Worm (Caenorhabditis elegans): ENCODE measurements around the gene F36H9.2.
A peak's percentile ranks its signal among the peaks of the same experiment; 100 is the strongest.

The F36H9.2 gene

ce11 chrV:1756856-1757255, 31.4 kb upstream of the F36H9.2 start, which contains the start of gene clec-204:
TSS of gene clec-204 (plus strand) at chrV:1757156.
- no peak for TF ChIP-seq hlh-1 (tag; optimal IDR thresholded peaks at IDR 0.05)
- TF ChIP-seq pha-4 (tag; optimal IDR thresholded peaks at IDR 0.05): no peak
- TF ChIP-seq drap-1 (GFP tag; optimal IDR thresholded peaks at IDR 0.05): no peak
- no peak for TF ChIP-seq mab-5 (tag; optimal IDR thresholded peaks at IDR 0.05)
- no peak for TF ChIP-seq ceh-43 (GFP tag; optimal IDR thresholded peaks at IDR 0.05)
- no peak for TF ChIP-seq bed-3 (GFP tag; optimal IDR thresholded peaks at IDR 0.05)
- no peak for TF ChIP-seq unc-62 (GFP tag; optimal IDR thresholded peaks at IDR 0.05)
- TF ChIP-seq cnd-1 (tag; optimal IDR thresholded peaks at IDR 0.05): no peak
- TF ChIP-seq tbx-8 (GFP tag; optimal IDR thresholded peaks at IDR 0.05): no peak
- TF ChIP-seq lin-13 (tag; optimal IDR thresholded peaks at IDR 0.05): no peak
- no peak for TF ChIP-seq snpc-4 (tag; optimal IDR thresholded peaks at IDR 0.05)

DNA sequence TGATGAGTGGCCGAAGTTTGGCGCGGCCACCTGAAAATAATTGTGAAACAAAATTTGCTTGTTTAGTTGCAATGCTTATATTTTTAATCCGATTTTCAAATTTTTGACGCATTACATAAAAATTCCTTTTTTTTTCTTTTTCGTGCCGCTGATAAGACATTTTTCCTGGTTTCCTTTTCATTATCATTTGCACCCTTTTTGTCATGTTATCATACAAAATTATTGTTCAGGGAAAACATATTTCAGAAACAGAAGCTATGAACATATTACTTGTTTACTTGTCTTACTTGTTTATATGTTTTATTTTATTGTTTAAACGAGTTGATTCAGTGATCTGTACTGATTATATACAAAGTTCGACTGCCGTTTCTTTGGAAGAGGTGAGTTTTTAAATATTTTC, 27.6 kb upstream of the F36H9.2 start, which contains the start of gene clec-205:
clec-205 (plus strand) TSS at position 212 of the 400 bp plus-strand sequence.
- TF ChIP-seq M03D4.4 (tag; optimal IDR thresholded peaks at IDR 0.05): no peak
- TF ChIP-seq pha-4 (tag; optimal IDR thresholded peaks at IDR 0.05): no peak
- TF ChIP-seq sptf-1 (tag; optimal IDR thresholded peaks at IDR 0.05): no peak
- TF ChIP-seq nhr-76 (tag; optimal IDR thresholded peaks at IDR 0.05): no peak
- no peak for TF ChIP-seq blmp-1 (tag; optimal IDR thresholded peaks at IDR 0.05)
- TF ChIP-seq lin-32 (GFP tag; optimal IDR thresholded peaks at IDR 0.05): no peak
- no peak for TF ChIP-seq unc-39 (tag; optimal IDR thresholded peaks at IDR 0.05)
- no peak for TF ChIP-seq nhr-2 (tag; optimal IDR thresholded peaks at IDR 0.05)
- no peak for TF ChIP-seq unc-120 (tag; optimal IDR thresholded peaks at IDR 0.05; ENCODE audit: poor library complexity, severe bottlenecking)
- TF ChIP-seq nhr-12 (tag; optimal IDR thresholded peaks at IDR 0.05): no peak
- no peak for TF ChIP-seq tbx-8 (GFP tag; optimal IDR thresholded peaks at IDR 0.05)
- no peak for TF ChIP-seq mls-2 (tag; optimal IDR thresholded peaks at IDR 0.05)
- TF ChIP-seq bed-3 (GFP tag; optimal IDR thresholded peaks at IDR 0.05): no peak
- no peak for TF ChIP-seq mep-1 (tag; optimal IDR thresholded peaks at IDR 0.05)
- TF ChIP-seq hlh-1 (tag; optimal IDR thresholded peaks at IDR 0.05): no peak
- TF ChIP-seq elt-3 (tag; optimal IDR thresholded peaks at IDR 0.05): no peak
- no peak for TF ChIP-seq elt-1 (tag; optimal IDR thresholded peaks at IDR 0.05; ENCODE audit: borderline replicate concordance, insufficient read depth)
- no peak for TF ChIP-seq sem-2 (GFP tag; optimal IDR thresholded peaks at IDR 0.05)
- TF ChIP-seq zip-8 (tag; optimal IDR thresholded peaks at IDR 0.05): no peak
- no peak for TF ChIP-seq ztf-11 (tag; optimal IDR thresholded peaks at IDR 0.05)

ce11 chrV:1767427-1767826, 20.8 kb upstream of the F36H9.2 start:
- TF ChIP-seq drap-1 (GFP tag; optimal IDR thresholded peaks at IDR 0.05) (no peak), ceh-43 (GFP tag; optimal IDR thresholded peaks at IDR 0.05) (no peak), nhr-28 (tag; optimal IDR thresholded peaks at IDR 0.05) (no peak), snpc-4 (tag; optimal IDR thresholded peaks at IDR 0.05) (no peak), lin-32 (GFP tag; optimal IDR thresholded peaks at IDR 0.05) (no peak), unc-39 (tag; optimal IDR thresholded peaks at IDR 0.05) (no peak), nhr-2 (tag; optimal IDR thresholded peaks at IDR 0.05) (no peak), sem-2 (GFP tag; optimal IDR thresholded peaks at IDR 0.05) (no peak), ztf-11 (tag; optimal IDR thresholded peaks at IDR 0.05) (no peak), lin-13 (tag; optimal IDR thresholded peaks at IDR 0.05) (no peak), bed-3 (GFP tag; optimal IDR thresholded peaks at IDR 0.05) (no peak), M03D4.4 (tag; optimal IDR thresholded peaks at IDR 0.05) (no peak), nhr-12 (tag; optimal IDR thresholded peaks at IDR 0.05) (no peak), mep-1 (tag; optimal IDR thresholded peaks at IDR 0.05) (no peak)

- no peak for TF ChIP-seq flh-1 (GFP tag; optimal IDR thresholded peaks at IDR 0.05)
- peak; percentile 23 for TF ChIP-seq unc-120 (tag; optimal IDR thresholded peaks at IDR 0.05; ENCODE audit: poor library complexity, severe bottlenecking)
- peak; percentile 13 for TF ChIP-seq elt-1 (tag; optimal IDR thresholded peaks at IDR 0.05; ENCODE audit: borderline replicate concordance, insufficient read depth)
Measured at ce11 chrV:1771727-1772126, 16.5 kb upstream of the F36H9.2 start, which contains the start of gene dhs-13. TSS of gene dhs-13 (minus strand) at chrV:1771734.

DNA sequence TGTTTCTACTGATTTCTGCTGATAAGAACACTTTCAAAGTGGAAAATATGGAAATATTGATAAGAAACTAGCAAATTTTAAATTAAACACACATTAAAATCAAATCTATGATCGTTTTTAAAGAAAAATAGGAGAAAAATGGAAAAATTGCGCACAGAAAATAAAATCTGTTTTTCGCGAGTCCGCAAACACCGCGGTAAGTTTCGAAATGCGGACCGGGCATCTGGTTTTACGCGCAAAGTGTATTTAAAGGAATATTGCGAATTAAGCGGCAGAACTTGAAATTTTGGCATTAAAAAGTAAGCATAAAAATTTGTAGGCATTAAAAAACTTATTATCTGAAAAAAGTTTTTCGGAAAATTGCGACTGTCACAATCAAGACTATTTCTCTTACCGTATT, 15.1 kb upstream of the F36H9.2 start:
- no peak for TF ChIP-seq ztf-11 (tag; optimal IDR thresholded peaks at IDR 0.05)
- TF ChIP-seq unc-39 (tag; optimal IDR thresholded peaks at IDR 0.05): no peak
- no peak for TF ChIP-seq elt-3 (tag; optimal IDR thresholded peaks at IDR 0.05)
- TF ChIP-seq nhr-237 (tag; optimal IDR thresholded peaks at IDR 0.05): no peak
- no peak for TF ChIP-seq pha-4 (tag; optimal IDR thresholded peaks at IDR 0.05)
- no peak for TF ChIP-seq nhr-2 (tag; optimal IDR thresholded peaks at IDR 0.05)
- no peak for TF ChIP-seq cnd-1 (tag; optimal IDR thresholded peaks at IDR 0.05)
- no peak for TF ChIP-seq ceh-43 (GFP tag; optimal IDR thresholded peaks at IDR 0.05)
- no peak for TF ChIP-seq tbx-8 (GFP tag; optimal IDR thresholded peaks at IDR 0.05)
- no peak for TF ChIP-seq ham-2 (GFP tag; optimal IDR thresholded peaks at IDR 0.05)
- TF ChIP-seq elt-1 (tag; optimal IDR thresholded peaks at IDR 0.05; ENCODE audit: borderline replicate concordance, insufficient read depth): no peak
- TF ChIP-seq bed-3 (GFP tag; optimal IDR thresholded peaks at IDR 0.05): no peak
- no peak for TF ChIP-seq unc-62 (GFP tag; optimal IDR thresholded peaks at IDR 0.05)
- no peak for TF ChIP-seq ceh-83 (GFP tag; optimal IDR thresholded peaks at IDR 0.05)
- no peak for TF ChIP-seq mab-5 (tag; optimal IDR thresholded peaks at IDR 0.05)
- no peak for TF ChIP-seq ceh-39 (tag; optimal IDR thresholded peaks at IDR 0.05)

All from whole organism, mixed stage, embryonic.